Fruit fly (Drosophila melanogaster) whole organism, embryonic: ENCODE results near the gene Hel25E.
A peak's percentile ranks its signal among the peaks of the same experiment; 100 is the strongest.

Experiments used
- Abd-B ChIP-seq: fragments of 200-800 bp; sonication (Bioruptor generic); optimal IDR thresholded peaks from 2 replicates; lab custom pipeline; 2018; ENCODE audit warnings: missing biosample characterization, mild to moderate bottlenecking, missing genetic modification characterization, moderate library complexity
- BEAF-32 ChIP-seq: fragments of 200-800 bp; sonication (Bioruptor generic); optimal IDR thresholded peaks from 3 replicates; lab custom pipeline; 2017; ENCODE audit warnings: missing biosample characterization, missing genetic modification characterization, mild to moderate bottlenecking, moderate library complexity, missing genetic modification reagents
- CG10267 ChIP-seq: fragments of 200-800 bp; sonication (Bioruptor generic); optimal IDR thresholded peaks from 2 replicates; lab custom pipeline; 2018; ENCODE audit warnings: missing biosample characterization, mild to moderate bottlenecking, missing genetic modification characterization, moderate library complexity
- CG13287 ChIP-seq: fragments of 200-800 bp; sonication (Bioruptor generic); IDR thresholded peaks from 2 replicates; pipeline ENCODE4 v1.3.6; 2022; ENCODE audit warnings: missing biosample characterization, missing genetic modification characterization; ENCODE audit not compliant: partially characterized antibody
- CG14710 ChIP-seq: fragments of 200-800 bp; sonication (Bioruptor generic); optimal IDR thresholded peaks from 3 replicates; lab custom pipeline; 2019; ENCODE audit warnings: missing biosample characterization, mild to moderate bottlenecking, missing genetic modification characterization, moderate library complexity
- CG14860 ChIP-seq: fragments of 200-800 bp; sonication (Bioruptor generic); IDR thresholded peaks from 3 replicates; pipeline ENCODE4 v1.3.6; 2022; ENCODE audit warnings: missing biosample characterization, missing genetic modification characterization; ENCODE audit not compliant: partially characterized antibody
- CG15011 ChIP-seq: fragments of 200-800 bp; sonication (Bioruptor generic); optimal IDR thresholded peaks from 3 replicates; lab custom pipeline; 2018; ENCODE audit warnings: missing biosample characterization, mild to moderate bottlenecking, missing genetic modification characterization
- CG15514 ChIP-seq: fragments of 200-800 bp; sonication (Bioruptor generic); optimal IDR thresholded peaks from 3 replicates; lab custom pipeline; 2017; ENCODE audit warnings: missing biosample characterization, missing genetic modification characterization, mild to moderate bottlenecking, moderate library complexity, missing genetic modification reagents
- CG16813 ChIP-seq: fragments of 200-800 bp; sonication (Bioruptor generic); IDR thresholded peaks from 3 replicates; pipeline ENCODE4 v1.3.6; 2022; ENCODE audit warnings: missing biosample characterization, missing genetic modification characterization; ENCODE audit not compliant: partially characterized antibody
- CG2116 ChIP-seq: fragments of 200-800 bp; sonication (Bioruptor generic); optimal IDR thresholded peaks from 3 replicates; lab custom pipeline; 2018; ENCODE audit warnings: missing biosample characterization, mild to moderate bottlenecking, missing genetic modification characterization
- CG2129 ChIP-seq: fragments of 200-800 bp; sonication (Bioruptor generic); IDR thresholded peaks from 2 replicates; pipeline ENCODE4 v1.3.6; 2022; ENCODE audit warnings: missing biosample characterization, missing genetic modification characterization; ENCODE audit not compliant: partially characterized antibody
- CG32532 ChIP-seq: fragments of 200-800 bp; sonication (Bioruptor generic); IDR thresholded peaks from 2 replicates; pipeline ENCODE4 v1.3.6; 2022; ENCODE audit warnings: missing biosample characterization, missing genetic modification characterization
- CG34224 ChIP-seq: fragments of 200-800 bp; sonication (Bioruptor generic); IDR thresholded peaks from 3 replicates; pipeline ENCODE4 v1.3.6; 2022; ENCODE audit warnings: missing biosample characterization, missing genetic modification characterization; ENCODE audit not compliant: partially characterized antibody
- CG7963 ChIP-seq: fragments of 200-800 bp; sonication (Bioruptor generic); IDR thresholded peaks from 3 replicates; pipeline ENCODE4 v1.3.6; 2022; ENCODE audit warnings: missing biosample characterization, missing genetic modification characterization; ENCODE audit not compliant: partially characterized antibody
- CG9215 ChIP-seq: fragments of 200-800 bp; sonication (Bioruptor generic); IDR thresholded peaks from 2 replicates; pipeline ENCODE4 v1.3.6; 2022; ENCODE audit warnings: missing biosample characterization, missing genetic modification characterization
- CG9437 ChIP-seq: fragments of 200-800 bp; sonication (Bioruptor generic); optimal IDR thresholded peaks from 2 replicates; lab custom pipeline; 2018; ENCODE audit warnings: missing biosample characterization, mild to moderate bottlenecking, missing genetic modification characterization
- CG9797 ChIP-seq: fragments of 200-800 bp; sonication (Bioruptor generic); optimal IDR thresholded peaks from 3 replicates; lab custom pipeline; 2018; ENCODE audit warnings: missing biosample characterization, mild to moderate bottlenecking, missing genetic modification characterization
- CG9932 ChIP-seq: fragments of 200-800 bp; sonication (Bioruptor generic); IDR thresholded peaks from 2 replicates; pipeline ENCODE4 v1.3.6; 2022; ENCODE audit warnings: missing biosample characterization, missing genetic modification characterization
- Dad ChIP-seq: fragments of 200-800 bp; sonication (Bioruptor generic); optimal IDR thresholded peaks from 3 replicates; lab custom pipeline; 2016; ENCODE audit warnings: missing biosample characterization, missing genetic modification characterization
- Dll ChIP-seq: fragments of 200-800 bp; sonication (Bioruptor generic); IDR thresholded peaks from 4 replicates; pipeline ENCODE4 v1.3.6; 2022; ENCODE audit warnings: missing biosample characterization, missing genetic modification characterization; ENCODE audit not compliant: partially characterized antibody
- Doc3 ChIP-seq: fragments of 200-800 bp; sonication (Bioruptor generic); IDR thresholded peaks from 3 replicates; pipeline ENCODE4 v1.3.6; 2022; ENCODE audit warnings: missing biosample characterization, missing genetic modification characterization; ENCODE audit not compliant: partially characterized antibody
- Dp ChIP-seq: fragments of 200-800 bp; sonication (Bioruptor generic); optimal IDR thresholded peaks from 2 replicates; lab custom pipeline; 2018; ENCODE audit warnings: missing biosample characterization, mild to moderate bottlenecking, missing genetic modification characterization, moderate library complexity
- E2f2 ChIP-seq: fragments of 200-800 bp; sonication (Bioruptor generic); IDR thresholded peaks from 2 replicates; pipeline ENCODE4 v1.3.6; 2022; ENCODE audit warnings: missing biosample characterization, missing genetic modification characterization
- Fer2 ChIP-seq: fragments of 200-800 bp; sonication (Bioruptor generic); optimal IDR thresholded peaks from 2 replicates; lab custom pipeline; 2018; ENCODE audit warnings: missing biosample characterization, mild to moderate bottlenecking, missing genetic modification characterization, moderate library complexity
- HLH4C ChIP-seq: fragments of 200-800 bp; sonication (Bioruptor generic); IDR thresholded peaks from 3 replicates; pipeline ENCODE4 v1.3.6; 2022; ENCODE audit warnings: missing biosample characterization, missing genetic modification characterization; ENCODE audit not compliant: partially characterized antibody
- MBD-R2 ChIP-seq: fragments of 200-800 bp; sonication (Bioruptor generic); IDR thresholded peaks from 2 replicates; pipeline ENCODE4 v1.3.6; 2022; ENCODE audit warnings: missing biosample characterization, missing genetic modification characterization
- MESR4 ChIP-seq: fragments of 200-800 bp; sonication (Bioruptor generic); optimal IDR thresholded peaks from 2 replicates; lab custom pipeline; 2018; ENCODE audit warnings: missing biosample characterization, mild to moderate bottlenecking, missing genetic modification characterization, moderate library complexity
- Med ChIP-seq: fragments of 200-800 bp; sonication (Bioruptor generic); peaks from one replicate; lab custom pipeline; 2016; ENCODE audit warnings: missing biosample characterization, missing genetic modification characterization, mild to moderate bottlenecking, inconsistent platforms, moderate library complexity
- Myb ChIP-seq: fragments of 200-800 bp; sonication (Bioruptor generic); optimal IDR thresholded peaks from 2 replicates; lab custom pipeline; 2016; ENCODE audit warnings: missing biosample characterization, missing genetic modification characterization
- Opbp ChIP-seq: fragments of 200-800 bp; sonication (Bioruptor generic); IDR thresholded peaks from 3 replicates; pipeline ENCODE4 v1.3.6; 2022; ENCODE audit warnings: missing biosample characterization, missing genetic modification characterization; ENCODE audit not compliant: partially characterized antibody
- Pdp1 ChIP-seq, 2 experiments: fragments of 200-800 bp; sonication (Bioruptor generic); optimal IDR thresholded peaks; 3 replicates each; lab custom pipeline; 2016; ENCODE audit warnings: missing biosample characterization in 2 of 2, missing genetic modification characterization in 2 of 2, mild to moderate bottlenecking in 1 of 2, moderate library complexity in 1 of 2
- Rfx ChIP-seq: fragments of 200-800 bp; sonication (Bioruptor generic); IDR thresholded peaks from 2 replicates; pipeline ENCODE4 v1.3.6; 2022; ENCODE audit warnings: missing biosample characterization, missing genetic modification characterization
- Sin3A ChIP-seq: fragments of >200 bp; optimal IDR thresholded peaks from 2 replicates; lab custom pipeline; 2018
- amos ChIP-seq: fragments of 200-800 bp; sonication (Bioruptor generic); IDR thresholded peaks from 2 replicates; pipeline ENCODE4 v1.3.6; 2022; ENCODE audit warnings: missing biosample characterization, missing genetic modification characterization; ENCODE audit not compliant: partially characterized antibody
- bigmax ChIP-seq: fragments of 200-800 bp; sonication (Bioruptor generic); optimal IDR thresholded peaks from 2 replicates; lab custom pipeline; 2018; ENCODE audit warnings: missing biosample characterization, mild to moderate bottlenecking, missing genetic modification characterization
- chinmo ChIP-seq: fragments of 200-800 bp; sonication (Bioruptor generic); IDR thresholded peaks from 4 replicates; pipeline ENCODE4 v1.3.6; 2022; ENCODE audit warnings: missing biosample characterization, missing genetic modification characterization; ENCODE audit not compliant: partially characterized antibody
- crp ChIP-seq, 2 experiments: fragments of 200-800 bp; sonication (Bioruptor generic); optimal IDR thresholded peaks; 2 replicates in 1 of 2; 3 replicates in 1 of 2; lab custom pipeline; 2017; ENCODE audit warnings: missing biosample characterization in 2 of 2, missing genetic modification characterization in 2 of 2, mild to moderate bottlenecking in 1 of 2, moderate library complexity in 1 of 2
- cwo ChIP-seq: fragments of 200-800 bp; sonication (Bioruptor generic); optimal IDR thresholded peaks from 3 replicates; lab custom pipeline; 2017; ENCODE audit warnings: missing biosample characterization, missing genetic modification characterization, mild to moderate bottlenecking, moderate library complexity, missing genetic modification reagents
- gcm ChIP-seq: fragments of 200-800 bp; sonication (Bioruptor generic); optimal IDR thresholded peaks from 2 replicates; lab custom pipeline; 2019; ENCODE audit warnings: missing biosample characterization, mild to moderate bottlenecking, missing genetic modification characterization, moderate library complexity
- kay ChIP-seq: fragments of 200-800 bp; sonication (Bioruptor generic); optimal IDR thresholded peaks from 2 replicates; lab custom pipeline; 2016; ENCODE audit warnings: missing biosample characterization, missing genetic modification characterization
- nerfin-1 ChIP-seq: fragments of 200-800 bp; sonication (Bioruptor generic); optimal IDR thresholded peaks from 3 replicates; lab custom pipeline; 2019; ENCODE audit warnings: missing biosample characterization, mild to moderate bottlenecking, missing genetic modification characterization, moderate library complexity
- pzg ChIP-seq: fragments of 200-800 bp; sonication (Bioruptor generic); optimal IDR thresholded peaks from 3 replicates; lab custom pipeline; 2018; ENCODE audit warnings: missing biosample characterization, mild to moderate bottlenecking, missing genetic modification characterization, moderate library complexity
- seq ChIP-seq: fragments of 200-800 bp; sonication (Bioruptor generic); IDR thresholded peaks from 2 replicates; pipeline ENCODE4 v1.3.6; 2022; ENCODE audit warnings: missing biosample characterization, missing genetic modification characterization
- stwl ChIP-seq: fragments of 200-800 bp; sonication (Bioruptor generic); optimal IDR thresholded peaks from 3 replicates; lab custom pipeline; 2018; ENCODE audit warnings: missing biosample characterization, mild to moderate bottlenecking, missing genetic modification characterization, moderate library complexity
- zen2 ChIP-seq: fragments of 200-800 bp; sonication (Bioruptor generic); IDR thresholded peaks from 3 replicates; pipeline ENCODE4 v1.3.6; 2022; ENCODE audit warnings: missing biosample characterization, missing genetic modification characterization; ENCODE audit not compliant: partially characterized antibody

Hel25E gene

dm6 chr2L:5536658-5537057 lies 5.5 kb downstream of the Hel25E start, which contains the start of gene tomb:
Gene tomb, minus strand, starts transcription at chr2L:5536758.
- TF ChIP-seq kay (GFP tag; lab: Kevin White, UChicago) (no peak), Dll (no peak), Fer2 (tag; lab: Kevin White, UChicago) (no peak), Dad (GFP tag; lab: Kevin White, UChicago) (no peak), CG9797 (GFP tag; lab: Kevin White, UChicago) (no peak), gcm (GFP tag; lab: Kevin White, UChicago) (no peak)

DNA sequence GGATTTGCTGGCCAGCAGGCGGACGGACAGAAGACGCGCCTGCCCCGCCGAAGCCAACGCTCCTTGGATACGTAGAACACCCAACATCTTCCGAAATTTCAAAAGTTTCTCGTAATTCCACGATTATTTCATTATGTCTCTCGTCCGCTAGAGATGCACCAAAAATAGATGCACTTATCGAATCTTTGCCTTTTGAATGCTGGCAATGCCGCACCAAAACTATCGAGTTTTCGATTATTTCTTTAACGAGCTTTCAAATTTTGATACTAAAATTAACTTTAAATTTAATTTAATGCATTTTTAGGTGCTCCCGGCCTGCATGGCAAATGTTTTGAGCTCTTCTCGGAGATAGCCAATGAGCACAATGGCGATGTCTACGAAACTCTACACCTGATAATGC lies 10.1 kb downstream of the Hel25E start, which contains the start of gene Coq6:
Gene Coq6 (minus strand): TSS at position 163 of the 400 bp plus-strand sequence.
- TF ChIP-seq MESR4 (GFP tag; lab: Kevin White, UChicago) (peak; percentile 41), BEAF-32 (peak; percentile 62), nerfin-1 (tag; lab: Kevin White, UChicago) (peak; percentile 79), CG9932 (GFP tag; lab: Robert Waterston, UW) (peak; percentile 15; the same call in 1 of the 2 replicates), crp (GFP tag; optimal IDR thresholded peaks at IDR 0.05; lab: Kevin White, UChicago) (peak in 1 of 2 experiments; percentile 11), chinmo (GFP tag; lab: Robert Waterston, UW) (peak; percentile 67; the same call in 1 of the 4 replicates), seq (no peak), CG15514 (GFP tag; lab: Kevin White, UChicago) (peak; percentile 25), CG2129 (GFP tag; lab: Robert Waterston, UW) (0 out of 2 replicates have a peak, but pooled peaks have one; percentile 18), Dp (GFP tag; lab: Kevin White, UChicago) (peak; percentile 56), Pdp1 (GFP tag; optimal IDR thresholded peaks at IDR 0.05; lab: Kevin White, UChicago) (peak in 1 of 2 experiments; percentile 58), CG34224 (GFP tag; lab: Robert Waterston, UW) (peak; percentile 68), zen2 (peak; percentile 68; the same call in 2 of the 3 replicates), CG10267 (tag; lab: Kevin White, UChicago) (no peak), pzg (GFP tag; lab: Kevin White, UChicago) (peak; percentile 36), E2f2 (GFP tag; lab: Robert Waterston, UW) (peak; percentile 74), Myb (peak; percentile 85), CG13287 (peak; percentile 78), CG9437 (GFP tag; lab: Kevin White, UChicago) (no peak), CG2116 (GFP tag; lab: Kevin White, UChicago) (peak; percentile 25), CG16813 (GFP tag; lab: Robert Waterston, UW) (peak; percentile 51; the same call in 2 of the 3 replicates), Sin3A (no peak), CG14710 (peak; percentile 39), CG15011 (no peak), CG14860 (peak; percentile 50; the same call in 2 of the 3 replicates), cwo (GFP tag; lab: Kevin White, UChicago) (no peak), Doc3 (GFP tag; lab: Robert Waterston, UW) (peak; percentile 65), MBD-R2 (GFP tag; lab: Robert Waterston, UW) (peak; percentile 71; the same call in 1 of the 2 replicates), amos (GFP tag; lab: Robert Waterston, UW) (peak; percentile 49; the same call in 1 of the 2 replicates), CG9215 (peak; percentile 96), stwl (tag; lab: Kevin White, UChicago) (peak; percentile 83), Opbp (GFP tag; lab: Robert Waterston, UW) (peak; percentile 53; the same call in 2 of the 3 replicates), bigmax (GFP tag; lab: Kevin White, UChicago) (no peak), CG32532 (peak; percentile 42; the same call in 1 of the 2 replicates), Med (GFP tag; lab: Kevin White, UChicago) (peak; percentile 83), Rfx (GFP tag; lab: Robert Waterston, UW) (peak; percentile 22; the same call in 1 of the 2 replicates), CG7963 (GFP tag; lab: Robert Waterston, UW) (peak; percentile 49; the same call in 1 of the 3 replicates), HLH4C (GFP tag; lab: Robert Waterston, UW) (peak; percentile 65; the same call in 2 of the 3 replicates), Abd-B (GFP tag; lab: Kevin White, UChicago) (peak; percentile 13)
